Fruit fly (Drosophila melanogaster) S2 (cell line): ENCODE results near the gene CG7110.

Experiments
- CG8478 ChIP-seq: fragments of >200 bp; optimal IDR thresholded peaks from 2 replicates; lab custom pipeline; 2018
- CTCF ChIP-seq, 2 experiments: fragments of >200 bp; optimal IDR thresholded peaks; 2 replicates each; lab custom pipeline; 2018

The CG7110 gene

DNA sequence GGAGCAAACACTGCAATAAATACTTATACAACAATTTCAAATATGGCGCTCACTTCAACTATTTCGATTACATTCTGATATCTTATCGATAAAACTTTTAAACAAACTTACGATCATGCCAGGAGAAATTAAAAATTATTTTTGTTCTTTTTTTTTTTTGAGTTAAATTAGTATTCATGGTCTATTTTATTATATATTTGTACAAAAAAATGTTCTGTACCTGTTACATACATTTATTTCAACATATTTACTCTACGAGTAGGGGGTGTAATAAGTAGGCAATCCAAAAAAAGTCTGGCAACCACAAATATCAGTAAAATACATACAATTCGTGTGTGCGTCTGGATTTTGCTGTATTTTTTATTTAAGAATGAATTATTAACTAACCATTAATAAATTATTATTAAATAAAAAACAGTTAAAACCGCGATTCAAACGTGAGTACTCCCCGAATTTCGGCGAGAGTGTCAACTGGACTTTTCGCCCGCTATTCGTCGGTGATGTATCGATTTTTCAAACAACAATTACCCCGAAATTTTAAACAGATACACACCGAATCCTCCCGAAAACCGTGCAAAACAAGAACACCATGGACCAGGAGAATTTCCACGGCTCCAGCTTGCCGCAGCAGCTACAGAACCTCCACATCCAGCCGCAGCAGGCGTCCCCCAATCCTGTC, 16.3 kb upstream of the CG7110 start, which contains the start of gene loqs:
TSS of gene loqs (plus strand) at position 302 of the 679 bp plus-strand sequence.
- TF ChIP-seq CG8478 (lab: Kevin White, UChicago) (no peak), CTCF (optimal IDR thresholded peaks at IDR 0.05; lab: Kevin White, UChicago) (no peak)

DNA sequence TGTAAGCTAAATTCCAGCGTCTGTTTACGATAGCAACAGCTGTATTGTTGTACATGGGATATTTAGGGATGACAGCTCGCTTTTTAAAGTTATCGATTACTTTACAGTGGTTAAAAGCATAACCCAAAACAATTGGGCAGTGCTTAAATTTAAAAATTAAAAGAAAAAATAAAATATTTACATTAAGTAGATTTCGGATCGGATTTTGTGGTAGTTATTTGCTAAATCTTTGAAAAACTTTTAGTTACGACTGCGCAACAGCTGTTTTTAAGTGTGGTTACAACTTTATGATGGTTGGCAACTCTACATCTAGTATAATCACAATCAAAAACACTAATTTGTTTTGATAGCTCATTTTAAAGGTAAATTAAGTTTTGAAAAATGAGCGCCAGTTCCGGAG, 11.5 kb upstream of the CG7110 start, which contains the start of the genes Ing5 and CG7099:
TSS of gene Ing5 (minus strand) at position 58 of the 400 bp plus-strand sequence.
TSS of gene CG7099 (plus strand) at position 317 of the 400 bp plus-strand sequence.
- TF ChIP-seq CTCF (optimal IDR thresholded peaks at IDR 0.05; lab: Kevin White, UChicago), result no peak
- TF ChIP-seq CG8478 (lab: Kevin White, UChicago), result no peak

DNA sequence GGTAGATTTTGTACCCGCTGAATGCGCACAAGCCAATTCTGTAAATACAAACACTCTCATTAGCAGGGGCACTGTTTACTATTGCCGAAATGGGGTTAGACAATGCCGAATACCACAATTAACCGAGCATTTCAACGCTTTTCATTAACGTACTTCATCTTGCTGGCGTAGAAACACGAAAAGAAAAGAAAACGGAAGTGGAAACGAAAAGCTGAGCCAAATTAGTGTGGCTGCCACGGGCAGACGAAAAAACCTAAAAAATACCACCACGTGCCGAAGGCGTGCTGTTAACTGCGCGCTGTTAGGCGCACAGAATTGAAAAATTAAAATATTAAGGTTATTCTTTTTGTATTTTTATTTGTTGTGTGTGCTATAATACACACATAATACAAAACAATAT, 3.9 kb upstream of the CG7110 start, which contains the start of gene RpL24:
TSS of gene RpL24 (minus strand) at position 229 of the 400 bp plus-strand sequence.
- TF ChIP-seq CTCF (optimal IDR thresholded peaks at IDR 0.05; lab: Kevin White, UChicago) (peak in 1 of 2 experiments; percentile 46), CG8478 (lab: Kevin White, UChicago) (no peak)

DNA sequence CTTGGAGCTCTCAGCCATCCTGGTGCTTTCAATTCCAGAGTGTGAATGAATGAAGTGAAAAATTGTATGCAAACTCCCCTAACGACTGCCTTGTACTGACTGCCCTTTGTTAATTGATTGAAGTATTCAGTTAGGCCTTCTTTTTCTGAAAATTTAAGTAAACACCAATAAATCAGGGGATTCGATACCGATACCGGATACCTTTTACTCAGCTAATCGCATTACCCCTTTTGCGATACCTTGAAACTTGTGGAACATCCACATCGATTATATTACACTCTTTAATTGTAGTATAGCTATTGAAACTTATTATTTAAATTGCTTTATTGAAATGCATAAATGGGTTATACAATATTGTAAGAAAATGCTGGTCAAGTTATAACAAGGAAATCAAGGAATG, 2.7 kb upstream of the CG7110 start, which contains the start of gene CG16957:
TSS of gene CG16957 (minus strand) at position 101 of the 400 bp plus-strand sequence.
- TF ChIP-seq CTCF (optimal IDR thresholded peaks at IDR 0.05; lab: Kevin White, UChicago), result no peak
- no peak for TF ChIP-seq CG8478 (lab: Kevin White, UChicago)

DNA sequence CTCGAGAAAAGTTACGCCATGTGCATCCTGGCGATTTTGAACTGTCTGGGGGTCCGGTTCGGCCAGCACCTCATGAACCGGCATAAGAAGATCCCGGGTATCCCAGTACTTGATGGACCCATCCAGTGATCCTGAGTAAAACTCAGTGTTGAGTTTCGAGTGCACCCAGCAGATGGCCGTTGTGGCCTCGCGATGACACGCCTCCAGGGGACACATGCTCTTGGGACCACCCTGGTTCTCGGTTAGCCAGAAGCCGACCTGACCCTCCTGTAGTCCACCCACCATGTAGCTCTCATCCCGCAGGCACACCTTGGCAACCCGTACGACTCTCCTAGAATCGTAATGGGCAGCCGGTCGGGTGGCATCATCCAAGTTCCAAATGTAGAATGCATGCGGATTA, 1.4 kb upstream of the CG7110 start:
- TF ChIP-seq CG8478 (lab: Kevin White, UChicago) (no peak), CTCF (optimal IDR thresholded peaks at IDR 0.05; lab: Kevin White, UChicago) (no peak)

DNA sequence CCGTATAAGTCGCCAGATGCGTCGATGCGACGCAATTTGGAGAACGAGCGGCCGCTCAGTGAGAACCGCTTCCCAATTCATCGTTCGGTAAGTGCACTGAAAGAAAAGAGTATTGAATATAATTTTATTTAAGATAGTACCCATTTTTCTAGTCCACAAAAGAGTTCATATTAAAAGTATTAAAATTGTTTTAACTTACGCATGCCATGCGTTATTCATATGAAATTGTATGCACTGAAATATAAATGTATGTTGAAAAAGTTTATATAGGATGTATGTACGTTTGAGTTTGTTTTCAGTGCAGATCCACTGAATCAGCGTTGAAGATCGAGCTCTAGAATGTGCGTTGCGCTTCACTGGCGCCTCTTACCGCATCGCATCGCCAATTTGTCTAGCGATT, 774 bp downstream of the CG7110 start:
- TF ChIP-seq CTCF (optimal IDR thresholded peaks at IDR 0.05; lab: Kevin White, UChicago) (no peak), CG8478 (lab: Kevin White, UChicago) (no peak)

DNA sequence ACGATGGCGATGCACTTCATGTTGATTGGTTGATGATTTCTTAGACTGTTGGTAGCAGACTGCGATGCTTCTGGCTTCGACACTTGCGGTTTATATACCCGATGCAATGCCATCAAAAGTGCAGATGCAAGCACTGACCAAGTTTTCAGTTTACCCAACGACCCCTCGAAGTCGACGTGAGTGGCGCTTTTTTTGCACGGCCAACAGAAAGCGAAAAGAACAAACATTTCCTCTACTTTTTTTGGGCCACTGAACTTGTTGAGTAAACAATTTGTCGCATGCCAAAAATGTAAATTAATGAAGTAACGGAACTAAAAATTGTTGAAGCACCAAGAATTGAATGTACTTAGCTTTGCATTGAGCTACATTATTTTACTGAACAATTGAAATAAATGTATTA, 12.8 kb downstream of the CG7110 start, which contains the start of gene Vm34Ca:
TSS of gene Vm34Ca (minus strand) at position 66 of the 400 bp plus-strand sequence.
- TF ChIP-seq CTCF (optimal IDR thresholded peaks at IDR 0.05; lab: Kevin White, UChicago), result no peak
- TF ChIP-seq CG8478 (lab: Kevin White, UChicago), result no peak

DNA sequence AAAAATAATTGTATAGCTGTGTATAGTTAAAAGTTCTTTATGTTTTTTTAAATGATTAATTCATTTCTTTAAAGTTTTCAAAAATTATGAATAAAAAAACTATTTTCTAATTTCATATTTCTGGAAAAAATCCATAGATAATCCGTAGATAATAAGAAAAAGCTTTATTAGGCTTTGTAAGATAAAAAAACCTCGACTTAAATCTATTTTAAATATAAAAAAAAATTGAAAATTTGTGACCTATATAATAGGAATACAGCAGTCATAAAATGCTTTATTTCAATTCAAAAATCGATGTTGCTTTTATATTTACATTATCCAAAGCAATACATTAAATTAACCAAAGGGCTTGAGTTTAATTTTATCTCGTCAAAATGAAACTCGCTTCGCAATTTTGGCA, 13.4 kb downstream of the CG7110 start, which contains the start of gene Flad2:
TSS of gene Flad2 (plus strand) at position 301 of the 400 bp plus-strand sequence.
- TF ChIP-seq CG8478 (lab: Kevin White, UChicago) (no peak), CTCF (optimal IDR thresholded peaks at IDR 0.05; lab: Kevin White, UChicago) (no peak)

DNA sequence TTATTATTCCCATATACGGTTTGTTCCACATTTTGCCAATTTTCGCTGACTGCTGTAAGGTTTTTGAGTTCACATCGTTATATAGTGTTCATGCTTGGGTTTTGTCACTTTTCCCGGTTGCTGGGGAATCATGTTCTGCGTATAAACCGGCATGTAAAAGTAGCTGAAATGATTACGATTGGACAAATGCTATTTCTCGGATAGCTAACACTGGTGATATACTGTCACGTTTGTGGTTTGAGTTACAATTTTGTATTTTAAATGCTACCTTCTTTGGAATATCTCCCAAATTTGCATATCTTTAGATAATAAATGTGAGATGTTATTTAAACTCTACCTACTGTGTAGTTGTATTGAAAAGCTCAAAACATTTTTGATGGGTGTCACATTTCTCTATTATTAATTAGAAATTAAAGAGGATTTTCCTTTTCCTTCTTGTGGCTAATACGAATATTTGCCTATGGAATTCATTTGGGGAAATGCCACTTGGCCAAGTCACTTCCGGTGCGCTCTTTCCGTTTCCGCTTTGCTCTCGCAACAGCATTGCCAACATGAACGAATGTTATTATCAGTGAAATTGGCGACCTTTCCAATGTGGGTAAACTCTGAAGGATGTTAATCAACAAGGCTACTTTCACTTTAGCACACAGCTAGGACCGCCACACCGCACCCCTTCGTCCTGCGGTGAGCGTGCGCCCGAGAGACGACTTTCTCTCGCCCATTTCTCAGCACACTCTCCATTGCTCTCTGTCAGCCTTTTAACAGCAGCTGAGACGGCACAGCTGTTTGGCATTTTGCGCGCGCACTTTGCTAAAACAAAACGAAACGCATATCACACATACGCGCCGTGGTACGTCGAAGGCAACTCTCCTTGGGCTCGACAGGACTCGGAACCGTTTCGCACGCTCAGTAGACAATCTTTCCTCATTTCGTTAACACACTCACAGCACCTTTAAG, 16.0 kb downstream of the CG7110 start, which contains the start of the genes CG16956, CG42784 and CG43850:
TSS of gene CG16956 (minus strand) at position 51 of the 957 bp plus-strand sequence.
TSS of gene CG42784 (plus strand) at position 907 of the 957 bp plus-strand sequence.
TSS of gene CG43850 (plus strand) at position 907 of the 957 bp plus-strand sequence.
- TF ChIP-seq CG8478 (lab: Kevin White, UChicago), result no peak
- no peak for TF ChIP-seq CTCF (optimal IDR thresholded peaks at IDR 0.05; lab: Kevin White, UChicago)

DNA sequence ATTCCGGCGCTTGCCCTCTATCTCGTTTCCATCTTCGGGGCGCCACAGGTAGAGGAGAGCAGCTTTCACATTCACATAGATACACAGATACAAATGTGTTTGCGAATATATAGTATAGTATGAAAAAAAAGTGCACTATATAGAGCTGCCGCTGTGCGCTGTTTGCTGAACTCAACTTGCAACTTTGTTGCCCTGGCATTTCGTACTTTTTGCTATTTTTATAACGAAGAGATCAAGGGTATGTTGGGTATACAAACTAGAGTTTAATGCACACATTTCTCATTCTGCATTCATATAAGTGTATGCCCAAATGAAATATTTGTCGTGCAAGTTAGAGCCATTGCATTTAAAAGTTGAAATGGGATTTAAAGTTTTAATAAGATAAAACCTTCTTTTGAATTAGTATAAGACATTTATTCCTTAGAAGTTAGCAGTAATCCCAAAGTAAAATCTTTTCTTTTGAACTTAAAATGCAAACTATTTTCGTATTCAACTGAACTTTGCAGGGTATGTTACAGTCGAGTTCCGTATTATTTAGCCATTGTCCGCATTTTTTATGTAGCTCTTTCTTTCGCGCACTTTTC, 32.2 kb downstream of the CG7110 start:
- TF ChIP-seq CG8478 (lab: Kevin White, UChicago), result no peak
- no peak for TF ChIP-seq CTCF (optimal IDR thresholded peaks at IDR 0.05; lab: Kevin White, UChicago)

DNA sequence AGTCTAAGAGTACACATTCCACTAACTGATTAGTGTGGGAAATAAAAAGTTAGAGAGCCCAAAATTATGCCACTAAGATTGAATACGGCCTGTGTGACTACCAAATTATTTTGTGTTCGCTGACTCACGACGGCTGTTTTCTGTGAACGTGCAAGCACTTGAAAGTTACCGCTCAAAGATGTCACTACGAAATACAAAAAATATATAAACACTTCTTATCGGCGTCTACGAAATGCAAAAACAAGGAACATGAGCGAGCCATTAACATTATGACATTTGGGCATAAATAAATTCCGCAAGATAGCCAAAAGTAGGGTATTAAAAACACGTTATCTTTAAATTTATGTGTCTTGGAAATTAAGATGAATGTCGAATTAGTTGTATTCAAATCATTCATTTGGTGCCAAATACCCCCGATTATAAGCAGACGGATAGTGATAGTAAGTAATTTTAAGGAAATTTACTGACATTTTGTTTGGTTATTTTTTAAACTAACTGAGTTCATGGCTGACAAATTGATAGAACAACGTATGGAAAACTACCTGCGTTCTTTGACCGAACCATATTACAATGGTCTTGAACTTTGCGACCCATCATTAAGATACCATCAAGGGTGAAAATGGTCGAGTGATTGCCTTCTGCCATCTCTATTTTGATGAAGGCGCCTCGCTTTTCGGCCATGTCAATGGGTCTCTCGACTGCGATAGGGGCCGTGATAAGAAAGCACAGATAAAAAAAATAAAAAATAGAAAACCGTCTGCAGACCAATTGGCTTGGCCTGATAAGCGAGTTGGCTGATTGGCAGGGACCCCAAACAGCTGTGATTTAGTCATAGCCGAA, 36.2 kb downstream of the CG7110 start, which contains the start of gene Tehao:
TSS of gene Tehao (plus strand) at position 828 of the 840 bp plus-strand sequence.
- no peak for TF ChIP-seq CTCF (optimal IDR thresholded peaks at IDR 0.05; lab: Kevin White, UChicago)

DNA sequence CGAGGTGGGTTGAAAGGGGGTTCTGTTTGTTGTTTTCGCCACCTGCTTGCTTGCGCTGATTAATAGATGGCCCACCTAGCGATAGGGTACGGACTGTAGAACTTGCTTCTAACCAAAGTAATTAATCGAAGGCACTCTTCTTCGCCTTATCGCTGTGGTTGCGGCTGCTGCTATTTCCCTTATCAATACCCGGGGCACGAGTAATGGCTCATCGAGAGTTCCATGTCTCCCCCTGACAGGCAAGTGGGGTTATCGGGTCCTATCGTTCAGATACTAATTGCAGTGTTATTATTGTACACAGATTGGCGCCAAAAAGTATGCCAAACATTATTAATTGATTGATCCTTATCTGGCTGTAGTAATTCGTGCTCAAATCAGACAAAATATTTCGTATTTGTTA, 38.0 kb downstream of the CG7110 start:
- TF ChIP-seq CG8478 (lab: Kevin White, UChicago) (no peak), CTCF (optimal IDR thresholded peaks at IDR 0.05; lab: Kevin White, UChicago) (no peak)

DNA sequence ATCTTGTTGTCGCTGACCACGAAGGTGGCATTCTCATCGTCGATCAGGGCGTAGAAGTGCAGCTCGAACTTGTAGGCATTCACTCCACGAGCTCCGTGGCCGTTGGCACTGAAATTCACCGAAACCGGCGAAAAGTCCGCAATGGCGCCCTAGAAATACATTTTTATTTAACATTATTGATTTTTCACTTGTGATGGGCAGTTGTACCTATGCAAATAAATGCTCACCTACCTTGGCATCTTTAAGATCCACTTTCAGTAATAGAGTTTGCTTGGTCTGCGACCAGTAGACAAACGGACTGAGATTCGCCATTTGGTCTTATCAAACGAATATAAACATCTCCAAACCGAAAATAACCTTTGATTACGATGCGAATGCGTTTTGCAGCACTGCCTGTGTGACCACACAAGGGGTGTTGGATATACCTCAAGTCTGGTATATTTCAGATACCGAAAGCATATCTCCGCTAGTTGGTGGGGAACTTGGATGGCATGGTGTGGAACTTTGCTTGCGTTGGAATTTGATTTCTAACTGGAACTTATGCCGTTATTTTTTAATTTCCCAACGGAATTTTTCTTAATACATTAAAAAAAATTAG, 46.6 kb downstream of the CG7110 start, which contains the start of gene Hacd2:
TSS of gene Hacd2 (minus strand) at position 403 of the 598 bp plus-strand sequence.
- TF ChIP-seq CTCF (optimal IDR thresholded peaks at IDR 0.05; lab: Kevin White, UChicago), result peak; percentile 68 to 73
- TF ChIP-seq CG8478 (lab: Kevin White, UChicago), result no peak
